Worm (Caenorhabditis elegans) whole organism, L1 larva: ENCODE data around the gene T04C12.1.

Experiments used
- aha-1 ChIP-seq: fragments of 150-350 bp; optimal IDR thresholded peaks from 2 replicates; lab custom pipeline; 2014; ENCODE audit warnings: missing biosample characterization, missing genetic modification characterization
- aly-2 ChIP-seq: fragments of 150-350 bp; optimal IDR thresholded peaks from 2 replicates; lab custom pipeline; 2014; ENCODE audit warnings: missing biosample characterization, missing genetic modification characterization
- ama-1 ChIP-seq: fragments of 150-350 bp; optimal IDR thresholded peaks from 2 replicates; lab custom pipeline; 2014
- blmp-1 ChIP-seq: fragments of 150-350 bp; optimal IDR thresholded peaks from 2 replicates; lab custom pipeline; 2014; ENCODE audit warnings: missing biosample characterization, missing genetic modification characterization
- ceh-63 ChIP-seq: fragments of 200-800 bp; sonication (Bioruptor generic); optimal IDR thresholded peaks from 2 replicates; lab custom pipeline; 2018; ENCODE audit warnings: mild to moderate bottlenecking, missing genetic modification characterization, missing compliant biosample characterization
- ceh-8 ChIP-seq: fragments of 200-800 bp; sonication (Bioruptor generic); optimal IDR thresholded peaks from 2 replicates; lab custom pipeline; 2018; ENCODE audit warnings: mild to moderate bottlenecking, missing genetic modification characterization, moderate library complexity, missing compliant biosample characterization
- ceh-88 ChIP-seq: fragments of 200-800 bp; sonication (Bioruptor generic); IDR thresholded peaks from 2 replicates; pipeline ENCODE4 v1.3.6; 2022; ENCODE audit warnings: missing genetic modification characterization, missing compliant biosample characterization
- ceh-90 ChIP-seq: sonication (generic microtip); optimal IDR thresholded peaks from 2 replicates; lab custom pipeline; 2016; ENCODE audit warnings: missing genetic modification characterization, missing compliant biosample characterization
- ces-1 ChIP-seq: fragments of 150-350 bp; optimal IDR thresholded peaks from 2 replicates; lab custom pipeline; 2014; ENCODE audit warnings: missing biosample characterization, missing genetic modification reagents, missing genetic modification characterization
- dpl-1 ChIP-seq, 3 experiments: fragments of 150-350 bp in 2 of 3; sonication (generic microtip) in 1 of 3; optimal IDR thresholded peaks; 2 replicates each; lab custom pipeline; 2014 to 2017; ENCODE audit warnings: missing biosample characterization in 3 of 3, missing genetic modification characterization in 3 of 3, missing genetic modification reagents in 3 of 3
- dsc-1 ChIP-seq: sonication (generic microtip); optimal IDR thresholded peaks from 2 replicates; lab custom pipeline; 2016; ENCODE audit warnings: mild to moderate bottlenecking, missing genetic modification characterization, missing compliant biosample characterization
- efl-1 ChIP-seq, 4 experiments: fragments of 150-350 bp; optimal IDR thresholded peaks in 3 of 4; peaks in 1 of 4; 1 replicate in 1 of 4; 2 replicates in 3 of 4; lab custom pipeline; 2014; ENCODE audit warnings: missing biosample characterization in 2 of 4, missing genetic modification characterization in 2 of 4, missing genetic modification reagents in 2 of 4
- egl-27 ChIP-seq, 2 experiments: fragments of 150-350 bp in 1 of 2; sonication (generic microtip); optimal IDR thresholded peaks; 3 replicates each; lab custom pipeline; 2017 to 2018; ENCODE audit warnings: missing biosample characterization in 2 of 2, missing genetic modification characterization in 2 of 2, missing genetic modification reagents in 2 of 2
- elt-3 ChIP-seq, 6 experiments: fragments of 150-350 bp in 1 of 6; sonication (generic microtip); optimal IDR thresholded peaks; 2 replicates each; lab custom pipeline; 2017 to 2018; ENCODE audit warnings: missing biosample characterization in 6 of 6, missing genetic modification characterization in 6 of 6, inconsistent platforms in 1 of 6
- grh-1 ChIP-seq: fragments of 200-800 bp; sonication (Bioruptor generic); IDR thresholded peaks from 2 replicates; pipeline ENCODE4 v1.3.6; 2022; ENCODE audit warnings: missing genetic modification reagents, missing genetic modification characterization, missing compliant biosample characterization
- jun-1 ChIP-seq: fragments of 150-350 bp; optimal IDR thresholded peaks from 2 replicates; lab custom pipeline; 2014; ENCODE audit warnings: missing biosample characterization, missing genetic modification reagents, missing genetic modification characterization
- lin-13 ChIP-seq: fragments of 150-350 bp; optimal IDR thresholded peaks from 2 replicates; lab custom pipeline; 2014; ENCODE audit warnings: missing biosample characterization, missing genetic modification reagents, missing genetic modification characterization
- lin-14 ChIP-seq: fragments of 200-800 bp; sonication (Bioruptor generic); optimal IDR thresholded peaks from 2 replicates; lab custom pipeline; 2018; ENCODE audit warnings: mild to moderate bottlenecking, missing genetic modification characterization, moderate library complexity, missing compliant biosample characterization
- lin-35 ChIP-seq, 2 experiments: fragments of 150-350 bp; optimal IDR thresholded peaks; 2 replicates each; lab custom pipeline; 2014; ENCODE audit warnings: missing biosample characterization in 2 of 2, missing genetic modification characterization in 2 of 2, missing genetic modification reagents in 2 of 2
- lsy-2 ChIP-seq, 2 experiments: fragments of 150-350 bp; optimal IDR thresholded peaks; 2 replicates each; lab custom pipeline; 2014; ENCODE audit warnings: missing biosample characterization in 2 of 2, missing genetic modification characterization in 2 of 2
- mab-9 ChIP-seq: fragments of 200-800 bp; sonication (Bioruptor generic); IDR thresholded peaks from 2 replicates; pipeline ENCODE4 v1.3.6; 2022; ENCODE audit warnings: missing genetic modification reagents, missing genetic modification characterization, missing compliant biosample characterization
- mdl-1 ChIP-seq, 2 experiments: fragments of 150-350 bp; optimal IDR thresholded peaks; 2 replicates each; lab custom pipeline; 2014 to 2017; ENCODE audit warnings: missing biosample characterization in 2 of 2, missing genetic modification characterization in 2 of 2, inconsistent platforms in 1 of 2
- nhr-12 ChIP-seq: sonication (generic microtip); optimal IDR thresholded peaks from 2 replicates; lab custom pipeline; 2017; ENCODE audit warnings: missing biosample characterization, missing genetic modification characterization
- nhr-19 ChIP-seq: fragments of 200-800 bp; sonication (Bioruptor generic); conservative IDR thresholded peaks from 2 replicates; pipeline ENCODE4 v1.3.6; 2022; ENCODE audit warnings: missing genetic modification characterization, missing compliant biosample characterization
- nhr-20 ChIP-seq: sonication (generic microtip); optimal IDR thresholded peaks from 2 replicates; lab custom pipeline; 2016; ENCODE audit warnings: mild to moderate bottlenecking, missing genetic modification characterization, missing compliant biosample characterization
- nhr-28 ChIP-seq: fragments of 150-350 bp; optimal IDR thresholded peaks from 2 replicates; lab custom pipeline; 2014; ENCODE audit warnings: missing biosample characterization, missing genetic modification characterization
- nhr-47 ChIP-seq: sonication (generic microtip); optimal IDR thresholded peaks from 2 replicates; lab custom pipeline; 2016; ENCODE audit warnings: mild to moderate bottlenecking, missing genetic modification characterization, moderate library complexity, missing compliant biosample characterization
- nhr-71 ChIP-seq: sonication (generic microtip); optimal IDR thresholded peaks from 2 replicates; lab custom pipeline; 2016; ENCODE audit warnings: mild to moderate bottlenecking, missing genetic modification characterization, moderate library complexity, missing compliant biosample characterization
- nhr-85 ChIP-seq: sonication (generic microtip); peaks from one replicate; lab custom pipeline; 2016; ENCODE audit warnings: missing genetic modification characterization, inconsistent platforms, missing compliant biosample characterization
- rnt-1 ChIP-seq: sonication (generic microtip); optimal IDR thresholded peaks from 2 replicates; lab custom pipeline; 2016; ENCODE audit warnings: mild to moderate bottlenecking, missing genetic modification characterization, moderate library complexity, missing compliant biosample characterization
- snpc-4 ChIP-seq: fragments of 150-350 bp; optimal IDR thresholded peaks from 2 replicates; lab custom pipeline; 2014; ENCODE audit warnings: missing biosample characterization, missing genetic modification characterization
- swsn-7 ChIP-seq: sonication (generic microtip); optimal IDR thresholded peaks from 2 replicates; lab custom pipeline; 2016; ENCODE audit warnings: missing genetic modification characterization, missing compliant biosample characterization
- tbx-2 ChIP-seq: sonication (generic microtip); optimal IDR thresholded peaks from 2 replicates; lab custom pipeline; 2016; ENCODE audit warnings: missing genetic modification characterization, missing compliant biosample characterization
- unc-86 ChIP-seq: sonication (generic microtip); optimal IDR thresholded peaks from 2 replicates; lab custom pipeline; 2016; ENCODE audit warnings: missing genetic modification characterization, missing compliant biosample characterization
- vab-15 ChIP-seq: sonication (generic microtip); optimal IDR thresholded peaks from 2 replicates; lab custom pipeline; 2017; ENCODE audit warnings: missing genotype, mild to moderate bottlenecking, missing genetic modification characterization, missing compliant biosample characterization
- zag-1 ChIP-seq: fragments of 150-350 bp; optimal IDR thresholded peaks from 2 replicates; lab custom pipeline; 2014; ENCODE audit warnings: missing biosample characterization, missing genetic modification characterization
- ztf-11 ChIP-seq, 2 experiments: sonication (generic microtip); optimal IDR thresholded peaks; 2 replicates each; lab custom pipeline; 2016 to 2017; ENCODE audit warnings: missing genetic modification characterization in 2 of 2, missing biosample characterization in 1 of 2, missing compliant biosample characterization in 1 of 2

Gene T04C12.1

ce11 chrV:11094698-11095097 is 35.6 kb upstream of the T04C12.1 start:
- TF ChIP-seq lin-14 (GFP tag; lab: Kevin White, UChicago) (peak; percentile 57), egl-27 (tag; optimal IDR thresholded peaks at IDR 0.05; lab: Kevin White, UChicago) (no peak), efl-1 (optimal IDR thresholded peaks at IDR 0.05; lab: Kevin White, UChicago) (no peak), efl-1 (GFP tag; optimal IDR thresholded peaks at IDR 0.05 in 1 of 2; lab: Kevin White, UChicago) (peak in 1 of 2 experiments; percentile 39), swsn-7 (no peak), rnt-1 (tag; lab: Kevin White, UChicago) (no peak), nhr-19 (GFP tag; lab: Robert Waterston, UW) (no peak), ama-1 (lab: Kevin White, UChicago) (no peak), nhr-85 (tag; lab: Kevin White, UChicago) (peak; percentile 81), lin-35 (GFP tag; optimal IDR thresholded peaks at IDR 0.05; lab: Kevin White, UChicago) (peak in 1 of 2 experiments; percentile 29), aly-2 (tag; lab: Kevin White, UChicago) (no peak), nhr-71 (peak; percentile 3), elt-3 (tag; optimal IDR thresholded peaks at IDR 0.05; lab: Kevin White, UChicago) (peak in 1 of 6 experiments; percentile 28), ceh-88 (GFP tag; lab: Robert Waterston, UW) (no peak), ceh-63 (GFP tag; lab: Kevin White, UChicago) (no peak), tbx-2 (peak; percentile 24), zag-1 (tag; lab: Kevin White, UChicago) (no peak), mdl-1 (tag; optimal IDR thresholded peaks at IDR 0.05; lab: Kevin White, UChicago) (peak in 1 of 2 experiments; percentile 22), dpl-1 (GFP tag; optimal IDR thresholded peaks at IDR 0.05; lab: Kevin White, UChicago) (no peak), aha-1 (tag; lab: Kevin White, UChicago) (no peak), blmp-1 (peak; percentile 19), nhr-12 (tag; lab: Kevin White, UChicago) (no peak), nhr-20 (tag; lab: Kevin White, UChicago) (peak; percentile 26), jun-1 (no peak), nhr-47 (tag; lab: Kevin White, UChicago) (no peak)

ce11 chrV:11093163-11094091 is 34.4 kb upstream of the T04C12.1 start, which contains the start of gene lact-8:
Gene lact-8, minus strand, starts transcription at chrV:11093607.
- TF ChIP-seq lin-13 (GFP tag; lab: Kevin White, UChicago) (no peak), dsc-1 (peak; percentile 25), nhr-12 (tag; lab: Kevin White, UChicago) (no peak), efl-1 (optimal IDR thresholded peaks at IDR 0.05; lab: Kevin White, UChicago) (no peak), efl-1 (GFP tag; optimal IDR thresholded peaks at IDR 0.05 in 1 of 2; lab: Kevin White, UChicago) (peak in 1 of 2 experiments; percentile 90), ces-1 (GFP tag; lab: Kevin White, UChicago) (no peak), lin-14 (GFP tag; lab: Kevin White, UChicago) (peak; percentile 18), blmp-1 (peak; percentile 56), nhr-28 (tag; lab: Kevin White, UChicago) (no peak), elt-3 (tag; optimal IDR thresholded peaks at IDR 0.05; lab: Kevin White, UChicago) (no peak)

- no peak for TF ChIP-seq ceh-8 (GFP tag; lab: Kevin White, UChicago)
- peak in 1 of 2 experiments; percentile 24 for TF ChIP-seq lsy-2 (tag; optimal IDR thresholded peaks at IDR 0.05; lab: Kevin White, UChicago)
- TF ChIP-seq grh-1 (GFP tag; lab: Robert Waterston, UW) = 0 out of 2 replicates have a peak, but pooled peaks have one; percentile 22
- peak; percentile 31 for TF ChIP-seq lin-14 (GFP tag; lab: Kevin White, UChicago)
- no peak for TF ChIP-seq ceh-90
- TF ChIP-seq vab-15 (tag; lab: Kevin White, UChicago) = no peak
- peak; percentile 96 for TF ChIP-seq nhr-85 (tag; lab: Kevin White, UChicago)
- peak; percentile 49 for TF ChIP-seq blmp-1
- TF ChIP-seq mab-9 (GFP tag; lab: Robert Waterston, UW) = no peak
- TF ChIP-seq unc-86 (tag; lab: Kevin White, UChicago) = no peak
- no peak for TF ChIP-seq snpc-4
- no peak for TF ChIP-seq ztf-11 (tag; optimal IDR thresholded peaks at IDR 0.05; lab: Kevin White, UChicago)
These were observed 28.5 kb upstream of the T04C12.1 start, which contains the start of gene Y42A5A.1 for ce11 chrV:11087519-11087998. Gene Y42A5A.1, plus strand, starts transcription at chrV:11087948.
